Worm (Caenorhabditis elegans): ENCODE measurements around the gene lin-12.

DNA sequence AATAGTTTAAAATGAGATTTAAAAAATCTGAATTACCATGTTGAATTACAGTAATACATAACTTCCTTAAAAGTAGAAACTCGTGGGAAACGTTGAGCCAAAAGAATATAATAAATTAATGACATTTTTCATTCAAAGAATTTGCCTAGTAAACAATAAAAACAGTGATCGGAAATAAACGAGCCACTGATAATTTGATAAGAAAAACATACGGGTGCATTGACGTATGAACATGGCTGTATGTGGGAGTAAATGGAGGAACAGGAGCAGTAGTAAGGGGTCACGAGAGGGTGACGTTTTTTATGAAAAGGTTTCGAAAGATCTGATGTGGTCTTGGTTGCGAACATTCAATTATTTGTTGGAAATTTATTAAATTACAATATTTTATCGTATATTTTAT lies 40.5 kb downstream of the lin-12 start:
- TF ChIP-seq ref-1 (GFP tag; conservative IDR thresholded peaks at IDR 0.05) (no peak), med-1 (GFP tag; optimal IDR thresholded peaks at IDR 0.05; ENCODE audit: insufficient read depth) (no peak), tab-1 (GFP tag; IDR thresholded peaks at IDR 0.05) (no peak), flt-1 (GFP tag; IDR thresholded peaks at IDR 0.05) (no peak), klf-2 (GFP tag; conservative IDR thresholded peaks at IDR 0.05) (no peak)

Data from whole organism, midembryonic.